Fruit fly (Drosophila melanogaster): Measurements from ENCODE around the gene Sdhaf3.

Gene Sdhaf3

dm6 chr3R:16482276-16482675 lies at the start of gene Sdhaf3:
TSS of gene Sdhaf3 (minus strand) at chr3R:16482452.
- TF ChIP-seq usp (GFP tag; optimal IDR thresholded peaks at IDR 0.05) (no peak), psq (optimal IDR thresholded peaks at IDR 0.05) (no peak), pan (optimal IDR thresholded peaks at IDR 0.05) (no peak), Dll (optimal IDR thresholded peaks at IDR 0.05) (no peak), EcR (GFP tag; optimal IDR thresholded peaks at IDR 0.05) (no peak), CG8478 (optimal IDR thresholded peaks at IDR 0.05) (no peak)

- no peak for TF ChIP-seq CG8478 (optimal IDR thresholded peaks at IDR 0.05)
- no peak for TF ChIP-seq psq (optimal IDR thresholded peaks at IDR 0.05)
- TF ChIP-seq Dll (optimal IDR thresholded peaks at IDR 0.05) = no peak
- no peak for TF ChIP-seq EcR (GFP tag; optimal IDR thresholded peaks at IDR 0.05)
- TF ChIP-seq pan (optimal IDR thresholded peaks at IDR 0.05) = no peak
- TF ChIP-seq usp (GFP tag; optimal IDR thresholded peaks at IDR 0.05) = no peak
Observed at dm6 chr3R:16530424-16530823, 48.2 kb upstream of the Sdhaf3 start.

- TF ChIP-seq psq (optimal IDR thresholded peaks at IDR 0.05) (no peak), Dll (optimal IDR thresholded peaks at IDR 0.05) (no peak), usp (GFP tag; optimal IDR thresholded peaks at IDR 0.05) (no peak)
Observed at dm6 chr3R:16528429-16528828, 46.2 kb upstream of the Sdhaf3 start.

dm6 chr3R:16526697-16527370 lies 44.6 kb upstream of the Sdhaf3 start:
- TF ChIP-seq usp (GFP tag; optimal IDR thresholded peaks at IDR 0.05) (no peak), psq (optimal IDR thresholded peaks at IDR 0.05) (no peak), pan (optimal IDR thresholded peaks at IDR 0.05) (no peak), EcR (GFP tag; optimal IDR thresholded peaks at IDR 0.05) (no peak), Dll (optimal IDR thresholded peaks at IDR 0.05) (no peak), CG8478 (optimal IDR thresholded peaks at IDR 0.05) (no peak)

- TF ChIP-seq EcR (GFP tag; optimal IDR thresholded peaks at IDR 0.05) (no peak), pan (optimal IDR thresholded peaks at IDR 0.05) (no peak), psq (optimal IDR thresholded peaks at IDR 0.05) (no peak), Dll (optimal IDR thresholded peaks at IDR 0.05) (no peak), usp (GFP tag; optimal IDR thresholded peaks at IDR 0.05) (no peak), CG8478 (optimal IDR thresholded peaks at IDR 0.05) (no peak)
Observed at dm6 chr3R:16526256-16526655, 44.0 kb upstream of the Sdhaf3 start.

dm6 chr3R:16525555-16525954 lies 43.3 kb upstream of the Sdhaf3 start:
- TF ChIP-seq Dll (optimal IDR thresholded peaks at IDR 0.05) = no peak
- TF ChIP-seq CG8478 (optimal IDR thresholded peaks at IDR 0.05) = no peak
- TF ChIP-seq usp (GFP tag; optimal IDR thresholded peaks at IDR 0.05) = no peak

dm6 chr3R:16524593-16525111 lies 42.4 kb upstream of the Sdhaf3 start:
- TF ChIP-seq psq (optimal IDR thresholded peaks at IDR 0.05) = no peak
- TF ChIP-seq CG8478 (optimal IDR thresholded peaks at IDR 0.05) = no peak
- no peak for TF ChIP-seq pan (optimal IDR thresholded peaks at IDR 0.05)
- TF ChIP-seq EcR (GFP tag; optimal IDR thresholded peaks at IDR 0.05) = no peak
- TF ChIP-seq usp (GFP tag; optimal IDR thresholded peaks at IDR 0.05) = no peak
- no peak for TF ChIP-seq Dll (optimal IDR thresholded peaks at IDR 0.05)

- TF ChIP-seq usp (GFP tag; optimal IDR thresholded peaks at IDR 0.05) = no peak
- TF ChIP-seq Dll (optimal IDR thresholded peaks at IDR 0.05) = no peak
- no peak for TF ChIP-seq EcR (GFP tag; optimal IDR thresholded peaks at IDR 0.05)
- no peak for TF ChIP-seq psq (optimal IDR thresholded peaks at IDR 0.05)
- TF ChIP-seq CG8478 (optimal IDR thresholded peaks at IDR 0.05) = no peak
- no peak for TF ChIP-seq pan (optimal IDR thresholded peaks at IDR 0.05)
Observed at dm6 chr3R:16524178-16524577, 41.9 kb upstream of the Sdhaf3 start.

- TF ChIP-seq EcR (GFP tag; optimal IDR thresholded peaks at IDR 0.05) (no peak), usp (GFP tag; optimal IDR thresholded peaks at IDR 0.05) (no peak), pan (optimal IDR thresholded peaks at IDR 0.05) (no peak), CG8478 (optimal IDR thresholded peaks at IDR 0.05) (no peak)
Observed at dm6 chr3R:16523395-16523794, 41.1 kb upstream of the Sdhaf3 start.

- no peak for TF ChIP-seq CG8478 (optimal IDR thresholded peaks at IDR 0.05)
- TF ChIP-seq EcR (GFP tag; optimal IDR thresholded peaks at IDR 0.05) = no peak
- TF ChIP-seq Dll (optimal IDR thresholded peaks at IDR 0.05) = no peak
- TF ChIP-seq pan (optimal IDR thresholded peaks at IDR 0.05) = no peak
Observed at dm6 chr3R:16518150-16518662, 36.0 kb upstream of the Sdhaf3 start.

dm6 chr3R:16510128-16510527 lies 27.9 kb upstream of the Sdhaf3 start:
- no peak for TF ChIP-seq psq (optimal IDR thresholded peaks at IDR 0.05)
- TF ChIP-seq Dll (optimal IDR thresholded peaks at IDR 0.05) = no peak
- TF ChIP-seq usp (GFP tag; optimal IDR thresholded peaks at IDR 0.05) = no peak
- TF ChIP-seq EcR (GFP tag; optimal IDR thresholded peaks at IDR 0.05) = no peak

dm6 chr3R:16507706-16508105 lies 25.5 kb upstream of the Sdhaf3 start:
- TF ChIP-seq psq (optimal IDR thresholded peaks at IDR 0.05) (no peak), CG8478 (optimal IDR thresholded peaks at IDR 0.05) (no peak), pan (optimal IDR thresholded peaks at IDR 0.05) (no peak), usp (GFP tag; optimal IDR thresholded peaks at IDR 0.05) (no peak), Dll (optimal IDR thresholded peaks at IDR 0.05) (no peak), EcR (GFP tag; optimal IDR thresholded peaks at IDR 0.05) (no peak)

dm6 chr3R:16504541-16504940 lies 22.3 kb upstream of the Sdhaf3 start:
- TF ChIP-seq CG8478 (optimal IDR thresholded peaks at IDR 0.05) = no peak
- TF ChIP-seq EcR (GFP tag; optimal IDR thresholded peaks at IDR 0.05) = no peak
- TF ChIP-seq Dll (optimal IDR thresholded peaks at IDR 0.05) = no peak
- no peak for TF ChIP-seq usp (GFP tag; optimal IDR thresholded peaks at IDR 0.05)
- TF ChIP-seq pan (optimal IDR thresholded peaks at IDR 0.05) = no peak
- no peak for TF ChIP-seq psq (optimal IDR thresholded peaks at IDR 0.05)

Data from whole organism.